4 fruit fly cellular contexts compared by ENCODE assay signal in genomic region chr3L:3902491-3903198, dm6.
TF ChIP-seq lines count a peak whose summit lies in the region.

Ubi-p63E (minus strand) TSS chr3L:3903184.

TF ChIP-seq in whole organism, adult, 20 proteins besides CTCF, POLR2A, EP300 and RAD21 (continued from another document):
- peak; percentile 78 for TF ChIP-seq CG5204 (GFP tag; optimal IDR thresholded peaks at IDR 0.05; lab: Kevin White, UChicago)
- TF ChIP-seq kay (GFP tag; lab: Kevin White, UChicago; ENCODE audit: borderline replicate concordance), result peak; percentile 80

TF ChIP-seq in whole organism, embryonic, 481 proteins besides CTCF, POLR2A, EP300 and RAD21 (continued from another document and continues in another):
- TF ChIP-seq Bgb (GFP tag; IDR thresholded peaks at IDR 0.05; lab: Robert Waterston, UW; ENCODE audit: partially characterized antibody) (no peak), Ets65A (GFP tag; lab: Kevin White, UChicago) (peak; percentile 96), Elba2 (GFP tag; optimal IDR thresholded peaks at IDR 0.05; lab: Kevin White, UChicago) (no peak), pita (GFP tag; optimal IDR thresholded peaks at IDR 0.05; lab: Kevin White, UChicago) (no peak), CG10959 (GFP tag; IDR thresholded peaks at IDR 0.05; lab: Robert Waterston, UW) (no peak), CG11695 (GFP tag; IDR thresholded peaks at IDR 0.05; lab: Robert Waterston, UW) (no peak), CG32772 (GFP tag; IDR thresholded peaks at IDR 0.05; lab: Robert Waterston, UW) (no peak), GATAe (GFP tag; conservative IDR thresholded peaks at IDR 0.05; lab: Robert Waterston, UW) (no peak), CG3995 (GFP tag; optimal IDR thresholded peaks at IDR 0.05; lab: Kevin White, UChicago) (no peak), Hand (GFP tag; optimal IDR thresholded peaks at IDR 0.05; lab: Kevin White, UChicago) (no peak), wdn (GFP tag; IDR thresholded peaks at IDR 0.05; lab: Robert Waterston, UW) (no peak), Stat92E (GFP tag; optimal IDR thresholded peaks at IDR 0.05; lab: Kevin White, UChicago) (peak in 1 of 3 experiments; percentile 50), eve (GFP tag; optimal IDR thresholded peaks at IDR 0.05; lab: Kevin White, UChicago) (no peak), CG10366 (GFP tag; IDR thresholded peaks at IDR 0.05; lab: Robert Waterston, UW) (no peak), chinmo (GFP tag; IDR thresholded peaks at IDR 0.05; lab: Robert Waterston, UW; ENCODE audit: partially characterized antibody) (no peak), CG1792 (GFP tag; optimal IDR thresholded peaks at IDR 0.05; lab: Kevin White, UChicago) (peak; percentile 51), zfh1 (GFP tag; IDR thresholded peaks at IDR 0.05; lab: Robert Waterston, UW) (no peak), CG17912 (GFP tag; optimal IDR thresholded peaks at IDR 0.05; lab: Kevin White, UChicago) (peak; percentile 88), wek (GFP tag; optimal IDR thresholded peaks at IDR 0.05; lab: Kevin White, UChicago) (peak; percentile 54), Oli (tag; optimal IDR thresholded peaks at IDR 0.05; lab: Kevin White, UChicago) (peak; percentile 55), Sin3A (optimal IDR thresholded peaks at IDR 0.05; lab: Kevin White, UChicago) (no peak), Fer1 (GFP tag; optimal IDR thresholded peaks at IDR 0.05; lab: Kevin White, UChicago) (peak; percentile 36), maf-S (GFP tag; optimal IDR thresholded peaks at IDR 0.05; lab: Kevin White, UChicago) (peak; percentile 27), Adf1 (GFP tag; IDR thresholded peaks at IDR 0.05; lab: Robert Waterston, UW) (no peak), CG6683 (GFP tag; optimal IDR thresholded peaks at IDR 0.05; lab: Kevin White, UChicago) (no peak), CG7271 (tag; optimal IDR thresholded peaks at IDR 0.05; lab: Kevin White, UChicago) (no peak), Aef1 (GFP tag; IDR thresholded peaks at IDR 0.05; lab: Robert Waterston, UW) (no peak), Ravus (GFP tag; IDR thresholded peaks at IDR 0.05; lab: Robert Waterston, UW) (no peak), CG12104 (GFP tag; optimal IDR thresholded peaks at IDR 0.05; lab: Kevin White, UChicago) (peak; percentile 70), Hr51 (GFP tag; optimal IDR thresholded peaks at IDR 0.05; lab: Kevin White, UChicago) (peak; percentile 19 to 66), CG7987 (GFP tag; optimal IDR thresholded peaks at IDR 0.05; lab: Kevin White, UChicago) (peak; percentile 25), CG3281 (GFP tag; optimal IDR thresholded peaks at IDR 0.05; lab: Kevin White, UChicago) (peak; percentile 46), CG4707 (GFP tag; optimal IDR thresholded peaks at IDR 0.05; lab: Kevin White, UChicago) (peak; percentile 31), org-1 (GFP tag; optimal IDR thresholded peaks at IDR 0.05; lab: Kevin White, UChicago) (peak; percentile 46), CG11560 (tag; IDR thresholded peaks at IDR 0.05; lab: Robert Waterston, UW) (no peak), CG5245 (GFP tag; optimal IDR thresholded peaks at IDR 0.05; lab: Kevin White, UChicago) (peak; percentile 1), CG30431 (GFP tag; optimal IDR thresholded peaks at IDR 0.05; lab: Kevin White, UChicago) (peak; percentile 64), CG6791 (GFP tag; IDR thresholded peaks at IDR 0.05; lab: Robert Waterston, UW; ENCODE audit: partially characterized antibody) (no peak), CG4730 (GFP tag; IDR thresholded peaks at IDR 0.05; lab: Robert Waterston, UW) (no peak), Rfx (GFP tag; IDR thresholded peaks at IDR 0.05; lab: Robert Waterston, UW) (no peak), CG18262 (tag; optimal IDR thresholded peaks at IDR 0.05; lab: Kevin White, UChicago) (peak; percentile 69), zen2 (GFP tag; IDR thresholded peaks at IDR 0.05; lab: Robert Waterston, UW; ENCODE audit: partially characterized antibody) (no peak), CG12744 (GFP tag; optimal IDR thresholded peaks at IDR 0.05; lab: Kevin White, UChicago) (peak; percentile 64), zfh2 (GFP tag; optimal IDR thresholded peaks at IDR 0.05; lab: Kevin White, UChicago) (peak; percentile 50)

TF ChIP-seq in whole organism, prepupa, 60 proteins besides CTCF, POLR2A, EP300 and RAD21 (continued from another document):
- TF ChIP-seq Hr4 (GFP tag; optimal IDR thresholded peaks at IDR 0.05; lab: Kevin White, UChicago) (peak; percentile 60), svp (GFP tag; lab: Kevin White, UChicago) (peak; percentile 81), CG3919 (GFP tag; optimal IDR thresholded peaks at IDR 0.05; lab: Kevin White, UChicago) (peak; percentile 53), Ets21C (GFP tag; optimal IDR thresholded peaks at IDR 0.05; lab: Kevin White, UChicago) (peak; percentile 61), Sox14 (GFP tag; optimal IDR thresholded peaks at IDR 0.05; lab: Kevin White, UChicago) (no peak), CG8632 (GFP tag; optimal IDR thresholded peaks at IDR 0.05; lab: Kevin White, UChicago) (peak; percentile 49), Gug (GFP tag; IDR thresholded peaks at IDR 0.05; lab: Robert Waterston, UW) (no peak), Blimp-1 (GFP tag; optimal IDR thresholded peaks at IDR 0.05; lab: Kevin White, UChicago) (no peak), Smox (GFP tag; optimal IDR thresholded peaks at IDR 0.05; lab: Kevin White, UChicago) (peak; percentile 75), CG1621 (tag; optimal IDR thresholded peaks at IDR 0.05; lab: Kevin White, UChicago) (peak; percentile 26), CG8119 (GFP tag; IDR thresholded peaks at IDR 0.05; lab: Robert Waterston, UW) (no peak), CG6808 (GFP tag; optimal IDR thresholded peaks at IDR 0.05; lab: Kevin White, UChicago) (peak; percentile 44), Hr39 (GFP tag; optimal IDR thresholded peaks at IDR 0.05; lab: Kevin White, UChicago) (peak; percentile 66), CG6163 (GFP tag; IDR thresholded peaks at IDR 0.05; lab: Robert Waterston, UW) (no peak), CG6792 (GFP tag; optimal IDR thresholded peaks at IDR 0.05; lab: Kevin White, UChicago) (peak; percentile 58), Ets96B (tag; optimal IDR thresholded peaks at IDR 0.05; lab: Kevin White, UChicago) (peak; percentile 31), Eip75B (GFP tag; optimal IDR thresholded peaks at IDR 0.05; lab: Kevin White, UChicago) (peak; percentile 54), CG11762 (GFP tag; optimal IDR thresholded peaks at IDR 0.05; lab: Kevin White, UChicago; ENCODE audit: insufficient read depth) (no peak), acj6 (GFP tag; optimal IDR thresholded peaks at IDR 0.05; lab: Kevin White, UChicago) (peak; percentile 61), lz (GFP tag; optimal IDR thresholded peaks at IDR 0.05; lab: Kevin White, UChicago) (peak; percentile 77), Sox15 (GFP tag; optimal IDR thresholded peaks at IDR 0.05; lab: Kevin White, UChicago) (peak; percentile 68), pdm3 (GFP tag; optimal IDR thresholded peaks at IDR 0.05; lab: Kevin White, UChicago) (peak; percentile 75), Hr38 (GFP tag; optimal IDR thresholded peaks at IDR 0.05; lab: Kevin White, UChicago) (no peak), CG16779 (tag; optimal IDR thresholded peaks at IDR 0.05; lab: Kevin White, UChicago) (no peak), CG7368 (GFP tag; optimal IDR thresholded peaks at IDR 0.05; lab: Kevin White, UChicago) (peak; percentile 28), esn (GFP tag; optimal IDR thresholded peaks at IDR 0.05; lab: Kevin White, UChicago) (peak; percentile 76), cyc (GFP tag; optimal IDR thresholded peaks at IDR 0.05; lab: Kevin White, UChicago) (peak; percentile 57), CG32006 (GFP tag; optimal IDR thresholded peaks at IDR 0.05; lab: Kevin White, UChicago) (peak; percentile 72), CG11294 (GFP tag; IDR thresholded peaks at IDR 0.05; lab: Robert Waterston, UW) (no peak), CG8319 (GFP tag; optimal IDR thresholded peaks at IDR 0.05; lab: Kevin White, UChicago) (peak; percentile 30), dac (GFP tag; optimal IDR thresholded peaks at IDR 0.05; lab: Kevin White, UChicago) (peak; percentile 20), net (GFP tag; optimal IDR thresholded peaks at IDR 0.05; lab: Kevin White, UChicago) (peak; percentile 65), CG15336 (GFP tag; IDR thresholded peaks at IDR 0.05; lab: Robert Waterston, UW) (no peak), CG4318 (GFP tag; optimal IDR thresholded peaks at IDR 0.05; lab: Kevin White, UChicago) (peak; percentile 56), Eip78C (GFP tag; lab: Kevin White, UChicago) (peak; percentile 90), CG11902 (GFP tag; optimal IDR thresholded peaks at IDR 0.05; lab: Kevin White, UChicago) (peak; percentile 59), CG31627 (GFP tag; optimal IDR thresholded peaks at IDR 0.05; lab: Kevin White, UChicago) (peak; percentile 79), topi (GFP tag; optimal IDR thresholded peaks at IDR 0.05; lab: Kevin White, UChicago) (peak; percentile 57), CG34406 (GFP tag; optimal IDR thresholded peaks at IDR 0.05; lab: Kevin White, UChicago) (peak; percentile 47), Lpt (GFP tag; optimal IDR thresholded peaks at IDR 0.05; lab: Kevin White, UChicago) (peak; percentile 31), fkh (GFP tag; optimal IDR thresholded peaks at IDR 0.05; lab: Kevin White, UChicago) (no peak)
TF ChIP-seq in whole organism, prepupa: peak in this region for 46.

TF ChIP-seq in whole organism, wandering third instar larva, 38 proteins besides CTCF, POLR2A, EP300 and RAD21 (continued from another document):
- TF ChIP-seq Mio (GFP tag; optimal IDR thresholded peaks at IDR 0.05; lab: Kevin White, UChicago), result no peak
- peak; percentile 11 for TF ChIP-seq dsf (GFP tag; optimal IDR thresholded peaks at IDR 0.05; lab: Kevin White, UChicago; ENCODE audit: borderline replicate concordance)
- peak; percentile 70 for TF ChIP-seq br (GFP tag; optimal IDR thresholded peaks at IDR 0.05; lab: Kevin White, UChicago)
- TF ChIP-seq sage (GFP tag; optimal IDR thresholded peaks at IDR 0.05; lab: Kevin White, UChicago), result peak; percentile 11
- peak; percentile 70 for TF ChIP-seq Sp1 (GFP tag; optimal IDR thresholded peaks at IDR 0.05; lab: Kevin White, UChicago)
- peak; percentile 61 for TF ChIP-seq Dif (GFP tag; optimal IDR thresholded peaks at IDR 0.05; lab: Kevin White, UChicago; ENCODE audit: partially characterized antibody)
- no peak for TF ChIP-seq psq (GFP tag; optimal IDR thresholded peaks at IDR 0.05; lab: Kevin White, UChicago)
